Fruit fly (Drosophila melanogaster): ENCODE data around the gene CG32413.
A peak's percentile ranks its signal among the peaks of the same experiment; 100 is the strongest.

Gene CG32413

dm6 chr3L:5855098-5855497, 48.8 kb downstream of the CG32413 start:
- peak in 1 of 2 experiments; percentile 11 for TF ChIP-seq foxo (GFP tag; optimal IDR thresholded peaks at IDR 0.05)
- TF ChIP-seq brk (GFP tag; optimal IDR thresholded peaks at IDR 0.05) = no peak

All from whole organism, wandering third instar larva.